Worm (Caenorhabditis elegans) whole organism, early embryonic: ENCODE measurements around the gene F57E7.4.

Source experiments
- B0310.2 ChIP-seq: sonication (generic microtip); optimal IDR thresholded peaks from 2 replicates; lab custom pipeline; 2016; ENCODE audit warnings: mild to moderate bottlenecking, missing genetic modification characterization, missing compliant biosample characterization
- F13C5.2 ChIP-seq: sonication (generic microtip); optimal IDR thresholded peaks from 2 replicates; lab custom pipeline; 2017; ENCODE audit warnings: mild to moderate bottlenecking, missing genetic modification characterization, inconsistent platforms, missing compliant biosample characterization
- ama-1 ChIP-seq: fragments of 150-350 bp; optimal IDR thresholded peaks from 2 replicates; lab custom pipeline; 2014
- ceh-13 ChIP-seq: fragments of 200-800 bp; sonication (Bioruptor generic); optimal IDR thresholded peaks from 2 replicates; lab custom pipeline; 2018; ENCODE audit warnings: mild to moderate bottlenecking, missing genetic modification characterization, missing compliant biosample characterization
- ceh-36 ChIP-seq: sonication (generic microtip); optimal IDR thresholded peaks from 2 replicates; lab custom pipeline; 2016; ENCODE audit warnings: missing genetic modification characterization, inconsistent platforms, missing compliant biosample characterization
- ets-7 ChIP-seq: sonication (generic microtip); optimal IDR thresholded peaks from 2 replicates; lab custom pipeline; 2016; ENCODE audit warnings: missing genotype, missing genetic modification characterization, missing compliant biosample characterization
- flt-1 ChIP-seq: fragments of 200-800 bp; sonication (Bioruptor generic); IDR thresholded peaks from 2 replicates; pipeline ENCODE4 v1.3.6; 2022; ENCODE audit warnings: missing genetic modification characterization, missing compliant biosample characterization
- hmbx-1 ChIP-seq: sonication (generic microtip); optimal IDR thresholded peaks from 2 replicates; lab custom pipeline; 2016; ENCODE audit warnings: mild to moderate bottlenecking, missing genetic modification characterization, missing compliant biosample characterization
- hmg-4 ChIP-seq: fragments of 200-800 bp; sonication (Bioruptor generic); optimal IDR thresholded peaks from 2 replicates; lab custom pipeline; 2018; ENCODE audit warnings: mild to moderate bottlenecking, missing genetic modification characterization, missing compliant biosample characterization
- hnd-1 ChIP-seq: sonication (generic microtip); optimal IDR thresholded peaks from 2 replicates; lab custom pipeline; 2016; ENCODE audit warnings: missing genetic modification characterization, missing compliant biosample characterization
- pes-1 ChIP-seq: fragments of 200-800 bp; sonication (Bioruptor generic); IDR thresholded peaks from 2 replicates; pipeline ENCODE4 v1.3.6; 2022; ENCODE audit warnings: missing genetic modification reagents, missing genetic modification characterization, missing compliant biosample characterization
- scrt-1 ChIP-seq: fragments of 200-800 bp; sonication (Bioruptor generic); IDR thresholded peaks from 2 replicates; pipeline ENCODE4 v1.3.6; 2022; ENCODE audit warnings: missing genetic modification characterization, missing compliant biosample characterization
- tbx-11 ChIP-seq: fragments of 200-800 bp; sonication (Bioruptor generic); IDR thresholded peaks from 2 replicates; pipeline ENCODE4 v1.3.6; 2022; ENCODE audit warnings: missing genetic modification characterization, missing compliant biosample characterization
- tbx-37 ChIP-seq: fragments of 200-800 bp; sonication (Bioruptor generic); conservative IDR thresholded peaks from 2 replicates; pipeline ENCODE4 v1.3.6; 2022; ENCODE audit warnings: missing genetic modification reagents, missing genetic modification characterization, missing compliant biosample characterization

ce11 chrV:16446191-16446590 is 34.6 kb downstream of the F57E7.4 start:
- TF ChIP-seq scrt-1 (GFP tag; lab: Robert Waterston, UW) (no peak), ama-1 (lab: Kevin White, UChicago) (no peak), tbx-37 (GFP tag; lab: Robert Waterston, UW) (no peak), tbx-11 (GFP tag; lab: Robert Waterston, UW) (no peak), pes-1 (GFP tag; lab: Robert Waterston, UW) (no peak), B0310.2 (no peak), flt-1 (GFP tag; lab: Robert Waterston, UW) (no peak), ets-7 (tag; lab: Kevin White, UChicago) (no peak), F13C5.2 (tag; lab: Kevin White, UChicago) (no peak), hmg-4 (no peak), hnd-1 (tag; lab: Kevin White, UChicago) (no peak), ceh-13 (no peak), ceh-36 (tag; lab: Kevin White, UChicago) (peak; percentile 69), hmbx-1 (tag; lab: Kevin White, UChicago) (no peak)
